Fruit fly (Drosophila melanogaster): ENCODE measurements around the gene ed.

DNA sequence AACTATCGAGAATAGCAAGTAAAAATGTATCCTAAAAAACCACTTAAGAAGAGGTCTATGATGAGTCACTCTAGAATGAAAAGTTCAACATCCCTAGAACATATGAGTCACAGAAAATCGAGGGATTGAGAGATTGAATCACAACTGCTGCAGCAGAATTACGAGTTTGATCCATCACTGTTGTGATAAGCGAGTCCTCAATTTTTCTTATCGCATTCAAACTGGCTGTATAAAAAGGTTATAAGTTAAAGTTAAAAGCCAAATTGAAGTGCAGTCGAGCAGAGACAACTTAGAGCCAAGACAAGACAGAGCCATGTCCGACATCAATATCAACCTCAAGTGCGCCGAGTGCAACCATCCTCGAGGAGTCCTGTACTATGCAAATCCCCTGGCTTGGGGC is 23.8 kb upstream of the ed start, which contains the start of gene CG43773:
- TF ChIP-seq esn (GFP tag; optimal IDR thresholded peaks at IDR 0.05) (no peak), Met (GFP tag; optimal IDR thresholded peaks at IDR 0.05) (no peak), CG6792 (GFP tag; optimal IDR thresholded peaks at IDR 0.05) (no peak)

All from whole organism, prepupa.